Fruit fly (Drosophila melanogaster) whole organism, embryonic: ENCODE measurements around the gene CG8300.

Experiments
- Abd-B ChIP-seq: fragments of 200-800 bp; sonication (Bioruptor generic); optimal IDR thresholded peaks from 2 replicates; lab custom pipeline; 2018; ENCODE audit warnings: missing biosample characterization, mild to moderate bottlenecking, missing genetic modification characterization, moderate library complexity
- Atf3 ChIP-seq: fragments of 200-800 bp; sonication (Bioruptor generic); optimal IDR thresholded peaks from 3 replicates; lab custom pipeline; 2016; ENCODE audit warnings: missing biosample characterization, missing genetic modification characterization
- CG10462 ChIP-seq: fragments of 200-800 bp; sonication (Bioruptor generic); optimal IDR thresholded peaks from 2 replicates; lab custom pipeline; 2016; ENCODE audit warnings: missing biosample characterization, missing genetic modification characterization
- CG10543 ChIP-seq: fragments of 200-800 bp; sonication (Bioruptor generic); optimal IDR thresholded peaks from 3 replicates; lab custom pipeline; 2017; ENCODE audit warnings: missing biosample characterization, mild to moderate bottlenecking, missing genetic modification characterization, moderate library complexity
- CG11696 ChIP-seq: fragments of 200-800 bp; sonication (Bioruptor generic); IDR thresholded peaks from 2 replicates; pipeline ENCODE4 v1.3.6; 2022; ENCODE audit warnings: missing biosample characterization, missing genetic modification characterization
- CG12219 ChIP-seq: fragments of 200-800 bp; sonication (Bioruptor generic); optimal IDR thresholded peaks from 3 replicates; lab custom pipeline; 2018; ENCODE audit warnings: missing biosample characterization, mild to moderate bottlenecking, missing genetic modification characterization
- CG1233 ChIP-seq: fragments of 200-800 bp; sonication (Bioruptor generic); optimal IDR thresholded peaks from 4 replicates; lab custom pipeline; 2018; ENCODE audit warnings: missing biosample characterization, mild to moderate bottlenecking, missing genetic modification characterization
- CG12769 ChIP-seq: fragments of 200-800 bp; sonication (Bioruptor generic); optimal IDR thresholded peaks from 2 replicates; lab custom pipeline; 2019; ENCODE audit warnings: missing biosample characterization, mild to moderate bottlenecking, missing genetic modification characterization, moderate library complexity
- CG14014 ChIP-seq: fragments of 200-800 bp; sonication (Bioruptor generic); IDR thresholded peaks from 2 replicates; pipeline ENCODE4 v1.3.6; 2022; ENCODE audit warnings: missing biosample characterization, missing genetic modification characterization
- CG15269 ChIP-seq: fragments of 200-800 bp; sonication (Bioruptor generic); optimal IDR thresholded peaks from 2 replicates; lab custom pipeline; 2018; ENCODE audit warnings: missing biosample characterization, mild to moderate bottlenecking, missing genetic modification characterization, moderate library complexity
- CG15479 ChIP-seq: fragments of 200-800 bp; sonication (Bioruptor generic); optimal IDR thresholded peaks from 3 replicates; lab custom pipeline; 2019; ENCODE audit warnings: missing biosample characterization, mild to moderate bottlenecking, missing genetic modification characterization, moderate library complexity
- CG31365 ChIP-seq: fragments of 200-800 bp; sonication (Bioruptor generic); optimal IDR thresholded peaks from 2 replicates; lab custom pipeline; 2018; ENCODE audit warnings: missing biosample characterization, mild to moderate bottlenecking, missing genetic modification characterization
- CG34422 ChIP-seq: fragments of 200-800 bp; sonication (Bioruptor generic); IDR thresholded peaks from 3 replicates; pipeline ENCODE4 v1.3.6; 2022; ENCODE audit warnings: missing biosample characterization, missing genetic modification characterization
- CG3995 ChIP-seq: fragments of 200-800 bp; sonication (Bioruptor generic); optimal IDR thresholded peaks from 3 replicates; lab custom pipeline; 2016; ENCODE audit warnings: missing biosample characterization, missing genetic modification characterization
- CG8359 ChIP-seq: fragments of 200-800 bp; sonication (Bioruptor generic); optimal IDR thresholded peaks from 2 replicates; lab custom pipeline; 2017; ENCODE audit warnings: missing biosample characterization, mild to moderate bottlenecking, missing genetic modification characterization, borderline replicate concordance
- CG9727 ChIP-seq: fragments of 200-800 bp; sonication (Bioruptor generic); optimal IDR thresholded peaks from 3 replicates; lab custom pipeline; 2017; ENCODE audit warnings: missing biosample characterization, mild to moderate bottlenecking, missing genetic modification characterization
- Deaf1 ChIP-seq: fragments of 200-800 bp; optimal IDR thresholded peaks from 3 replicates; lab custom pipeline; 2019; ENCODE audit warnings: missing biosample characterization, mild to moderate bottlenecking, missing genetic modification characterization, moderate library complexity
- Doc2 ChIP-seq: fragments of 200-800 bp; sonication (Bioruptor generic); IDR thresholded peaks from 2 replicates; pipeline ENCODE4 v1.3.6; 2022; ENCODE audit warnings: missing biosample characterization, missing genetic modification characterization
- E2f1 ChIP-seq: fragments of 200-800 bp; sonication (Bioruptor generic); IDR thresholded peaks from 2 replicates; pipeline ENCODE4 v1.3.6; 2022; ENCODE audit warnings: missing biosample characterization, missing genetic modification characterization
- H15 ChIP-seq: fragments of 200-800 bp; sonication (Bioruptor generic); IDR thresholded peaks from 3 replicates; pipeline ENCODE4 v1.3.6; 2022; ENCODE audit warnings: missing biosample characterization, missing genetic modification characterization
- HmgZ ChIP-seq: fragments of 200-800 bp; sonication (Bioruptor generic); optimal IDR thresholded peaks from 2 replicates; lab custom pipeline; 2018; ENCODE audit warnings: missing biosample characterization, mild to moderate bottlenecking, missing genetic modification characterization
- Hr3 ChIP-seq: fragments of 200-800 bp; sonication (Bioruptor generic); optimal IDR thresholded peaks from 3 replicates; lab custom pipeline; 2016; ENCODE audit warnings: missing biosample characterization, missing genetic modification characterization
- Hr78 ChIP-seq, 2 experiments: fragments of 200-800 bp in 1 of 2; fragments of >200 bp in 1 of 2; sonication (Bioruptor generic) in 1 of 2; optimal IDR thresholded peaks; 2 replicates each; lab custom pipeline; 2017 to 2019; ENCODE audit warnings: missing biosample characterization in 2 of 2, missing genetic modification characterization in 2 of 2, mild to moderate bottlenecking in 1 of 2, moderate library complexity in 1 of 2
- MTF-1 ChIP-seq: fragments of 200-800 bp; sonication (Bioruptor generic); optimal IDR thresholded peaks from 2 replicates; lab custom pipeline; 2018; ENCODE audit warnings: missing biosample characterization, mild to moderate bottlenecking, missing genetic modification characterization, borderline replicate concordance
- Mad ChIP-seq: fragments of 200-800 bp; sonication (Bioruptor generic); optimal IDR thresholded peaks from 2 replicates; lab custom pipeline; 2016; ENCODE audit warnings: missing biosample characterization, missing genetic modification characterization
- Nf-YB ChIP-seq: fragments of 200-800 bp; sonication (Bioruptor generic); optimal IDR thresholded peaks from 3 replicates; lab custom pipeline; 2019; ENCODE audit warnings: missing biosample characterization, mild to moderate bottlenecking, missing genetic modification characterization, moderate library complexity
- NfI ChIP-seq: fragments of 200-800 bp; sonication (Bioruptor generic); optimal IDR thresholded peaks from 3 replicates; lab custom pipeline; 2018; ENCODE audit warnings: missing biosample characterization, mild to moderate bottlenecking, missing genetic modification characterization, moderate library complexity
- Sox102F ChIP-seq: fragments of 200-800 bp; sonication (Bioruptor generic); optimal IDR thresholded peaks from 2 replicates; lab custom pipeline; 2018; ENCODE audit warnings: missing biosample characterization, mild to moderate bottlenecking, missing genetic modification characterization, moderate library complexity
- Usf ChIP-seq: fragments of 200-800 bp; sonication (Bioruptor generic); optimal IDR thresholded peaks from 2 replicates; lab custom pipeline; 2017; ENCODE audit warnings: missing genotype, missing biosample characterization, missing genetic modification characterization
- Xbp1 ChIP-seq: fragments of 200-800 bp; sonication (Bioruptor generic); optimal IDR thresholded peaks from 3 replicates; lab custom pipeline; 2016; ENCODE audit warnings: missing biosample characterization, mild to moderate bottlenecking, missing genetic modification characterization
- ap ChIP-seq: fragments of 200-800 bp; sonication (Bioruptor generic); IDR thresholded peaks from 2 replicates; pipeline ENCODE4 v1.3.6; 2022; ENCODE audit warnings: missing biosample characterization, missing genetic modification characterization
- az2 ChIP-seq: fragments of 200-800 bp; sonication (Bioruptor generic); optimal IDR thresholded peaks from 3 replicates; lab custom pipeline; 2016; ENCODE audit warnings: missing biosample characterization, missing genetic modification characterization
- br ChIP-seq: fragments of >200 bp; optimal IDR thresholded peaks from 2 replicates; lab custom pipeline; 2017
- crc ChIP-seq: fragments of 200-800 bp; sonication (Bioruptor generic); optimal IDR thresholded peaks from 2 replicates; lab custom pipeline; 2016; ENCODE audit warnings: missing biosample characterization, missing genetic modification characterization
- cwo ChIP-seq: fragments of 200-800 bp; sonication (Bioruptor generic); optimal IDR thresholded peaks from 3 replicates; lab custom pipeline; 2017; ENCODE audit warnings: missing biosample characterization, missing genetic modification characterization, mild to moderate bottlenecking, moderate library complexity, missing genetic modification reagents
- dmrt11E ChIP-seq: fragments of 200-800 bp; sonication (Bioruptor generic); optimal IDR thresholded peaks from 3 replicates; lab custom pipeline; 2018; ENCODE audit warnings: missing biosample characterization, mild to moderate bottlenecking, missing genetic modification characterization, moderate library complexity
- ftz-f1 ChIP-seq: fragments of 200-800 bp; sonication (Bioruptor generic); optimal IDR thresholded peaks from 2 replicates; lab custom pipeline; 2016; ENCODE audit warnings: missing biosample characterization, missing genetic modification characterization
- gsb-n ChIP-seq: fragments of 200-800 bp; sonication (Bioruptor generic); optimal IDR thresholded peaks from 3 replicates; lab custom pipeline; 2018; ENCODE audit warnings: missing biosample characterization, mild to moderate bottlenecking, missing genetic modification characterization
- jing ChIP-seq: fragments of 200-800 bp; sonication (Bioruptor generic); optimal IDR thresholded peaks from 2 replicates; lab custom pipeline; 2018; ENCODE audit warnings: missing biosample characterization, mild to moderate bottlenecking, missing genetic modification characterization
- knrl ChIP-seq: fragments of 200-800 bp; sonication (Bioruptor generic); IDR thresholded peaks from 3 replicates; pipeline ENCODE4 v1.3.6; 2022; ENCODE audit warnings: missing biosample characterization, missing genetic modification characterization; ENCODE audit not compliant: partially characterized antibody
- mirr ChIP-seq: fragments of 200-800 bp; sonication (Bioruptor generic); optimal IDR thresholded peaks from 3 replicates; lab custom pipeline; 2018; ENCODE audit warnings: missing biosample characterization, mild to moderate bottlenecking, missing genetic modification characterization
- org-1 ChIP-seq: fragments of 200-800 bp; sonication (Bioruptor generic); optimal IDR thresholded peaks from 2 replicates; lab custom pipeline; 2017; ENCODE audit warnings: missing biosample characterization, missing genetic modification characterization
- otp ChIP-seq: fragments of 200-800 bp; sonication (Bioruptor generic); IDR thresholded peaks from 3 replicates; pipeline ENCODE4, ENCODE4 v1.3.6; 2022; ENCODE audit warnings: missing biosample characterization, missing genetic modification characterization
- p53 ChIP-seq: fragments of 200-800 bp; sonication (Bioruptor generic); optimal IDR thresholded peaks from 2 replicates; lab custom pipeline; 2016; ENCODE audit warnings: missing biosample characterization, missing genetic modification characterization
- ranshi ChIP-seq: fragments of 200-800 bp; sonication (Bioruptor generic); IDR thresholded peaks from 2 replicates; pipeline ENCODE4 v1.3.6; 2022; ENCODE audit warnings: missing biosample characterization, missing genetic modification characterization
- salm ChIP-seq: fragments of 200-800 bp; sonication (Bioruptor generic); optimal IDR thresholded peaks from 2 replicates; lab custom pipeline; 2018; ENCODE audit warnings: missing biosample characterization, mild to moderate bottlenecking, missing genetic modification characterization
- sd ChIP-seq: fragments of 200-800 bp; sonication (Bioruptor generic); optimal IDR thresholded peaks from 3 replicates; lab custom pipeline; 2018; ENCODE audit warnings: missing biosample characterization, mild to moderate bottlenecking, missing genetic modification characterization, moderate library complexity
- so ChIP-seq: fragments of 200-800 bp; sonication (Bioruptor generic); IDR thresholded peaks from 3 replicates; pipeline ENCODE4 v1.3.6; 2022; ENCODE audit warnings: missing biosample characterization, missing genetic modification characterization
- sqz ChIP-seq: fragments of 200-800 bp; sonication (Bioruptor generic); optimal IDR thresholded peaks from 3 replicates; lab custom pipeline; 2018; ENCODE audit warnings: missing biosample characterization, mild to moderate bottlenecking, missing genetic modification characterization
- stc ChIP-seq: fragments of 200-800 bp; sonication (Bioruptor generic); IDR thresholded peaks from 2 replicates; pipeline ENCODE4 v1.3.6; 2022; ENCODE audit warnings: missing biosample characterization, missing genetic modification characterization
- tna ChIP-seq: fragments of 200-800 bp; sonication (Bioruptor generic); IDR thresholded peaks from 2 replicates; pipeline ENCODE4 v1.3.6; 2022; ENCODE audit warnings: missing biosample characterization, missing genetic modification characterization; ENCODE audit not compliant: partially characterized antibody

The CG8300 gene

DNA sequence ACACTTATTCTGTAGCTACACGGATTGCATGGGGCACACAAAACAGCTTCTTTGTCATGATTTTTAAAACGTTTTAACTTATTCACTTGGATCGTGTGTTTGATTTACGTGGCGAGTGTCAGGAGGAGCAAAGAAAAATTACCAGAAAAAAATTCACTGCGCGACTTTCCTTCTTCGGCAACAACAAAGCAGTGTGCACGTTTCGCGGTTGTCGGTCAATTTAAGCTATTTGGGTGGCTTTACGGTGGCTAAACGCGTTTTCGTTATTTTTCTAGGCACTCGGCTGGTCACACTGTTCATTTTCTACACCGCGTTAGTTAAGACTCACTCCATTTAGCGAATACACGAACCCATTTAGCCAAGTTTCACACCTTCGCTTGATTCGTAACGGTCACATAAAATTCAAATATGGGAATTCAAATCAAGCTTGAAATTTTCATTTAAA lies 6.8 kb upstream of the CG8300 start, which contains the start of gene Sxl (continued):
- TF ChIP-seq CG1233 (GFP tag; lab: Kevin White, UChicago) (peak; percentile 1), CG3995 (no peak), CG10543 (peak; percentile 31), CG14014 (GFP tag; lab: Robert Waterston, UW) (peak; percentile 29; the same call in 1 of the 2 replicates), CG31365 (peak; percentile 46), ftz-f1 (GFP tag; lab: Kevin White, UChicago) (no peak), CG12219 (GFP tag; lab: Kevin White, UChicago) (no peak), gsb-n (tag; lab: Kevin White, UChicago) (peak; percentile 77), CG12769 (peak; percentile 41), Abd-B (GFP tag; lab: Kevin White, UChicago) (peak; percentile 55), Usf (GFP tag; lab: Kevin White, UChicago) (no peak), Mad (GFP tag; lab: Kevin White, UChicago) (peak; percentile 8), sd (peak; percentile 47), CG34422 (GFP tag; lab: Robert Waterston, UW) (peak; percentile 35; the same call in 1 of the 3 replicates), crc (GFP tag; lab: Kevin White, UChicago) (no peak), dmrt11E (no peak), sqz (no peak), Sox102F (no peak), E2f1 (GFP tag; lab: Robert Waterston, UW) (no peak), Nf-YB (GFP tag; lab: Kevin White, UChicago) (no peak), az2 (GFP tag; lab: Kevin White, UChicago) (no peak), p53 (GFP tag; lab: Kevin White, UChicago) (peak; percentile 66), stc (GFP tag; lab: Robert Waterston, UW) (no peak), ap (GFP tag; lab: Robert Waterston, UW) (no peak), knrl (GFP tag; lab: Robert Waterston, UW) (peak; percentile 54; the same call in 1 of the 3 replicates), CG9727 (GFP tag; lab: Kevin White, UChicago) (no peak), tna (GFP tag; lab: Robert Waterston, UW) (peak; percentile 18; the same call in 1 of the 2 replicates), CG11696 (GFP tag; lab: Robert Waterston, UW) (no peak), HmgZ (peak; percentile 69), ranshi (GFP tag; lab: Robert Waterston, UW) (no peak), Deaf1 (no peak), NfI (GFP tag; lab: Kevin White, UChicago) (no peak), Hr78 (GFP tag; optimal IDR thresholded peaks at IDR 0.05; lab: Kevin White, UChicago) (no peak), CG8359 (GFP tag; lab: Kevin White, UChicago) (no peak), org-1 (GFP tag; lab: Kevin White, UChicago) (no peak), CG10462 (no peak), Xbp1 (no peak), otp (GFP tag; lab: Robert Waterston, UW) (no peak), Atf3 (no peak), cwo (GFP tag; lab: Kevin White, UChicago) (no peak), Doc2 (no peak), Hr3 (GFP tag; lab: Kevin White, UChicago) (no peak), so (GFP tag; lab: Robert Waterston, UW) (no peak), MTF-1 (no peak), mirr (peak; percentile 19), jing (GFP tag; lab: Kevin White, UChicago) (no peak), br (lab: Kevin White, UChicago) (no peak), salm (tag; lab: Kevin White, UChicago) (peak; percentile 7), H15 (GFP tag; lab: Robert Waterston, UW) (no peak), CG15479 (GFP tag; lab: Kevin White, UChicago) (no peak), CG15269 (tag; lab: Kevin White, UChicago) (no peak)
